Fruit fly (Drosophila melanogaster): ENCODE measurements around the gene Prp40.

The Prp40 gene

dm6 chr2L:3029012-3029411, 6.0 kb downstream of the Prp40 start, which contains the start of the genes Sf3b2 and CG17219 (continued):
- TF ChIP-seq Hr51 (GFP tag; optimal IDR thresholded peaks at IDR 0.05) (no peak), pb (GFP tag; optimal IDR thresholded peaks at IDR 0.05) (no peak), YL-1 (GFP tag; optimal IDR thresholded peaks at IDR 0.05) (peak; percentile 77), cad (GFP tag; optimal IDR thresholded peaks at IDR 0.05) (no peak), CG9817 (tag; optimal IDR thresholded peaks at IDR 0.05) (no peak)

- no peak for TF ChIP-seq ase (GFP tag; IDR thresholded peaks at IDR 0.05)
- TF ChIP-seq Fer2 (tag; optimal IDR thresholded peaks at IDR 0.05) = no peak
- no peak for TF ChIP-seq CoRest (tag; optimal IDR thresholded peaks at IDR 0.05)
- peak; percentile 54 for TF ChIP-seq stwl (tag; optimal IDR thresholded peaks at IDR 0.05)
- no peak for TF ChIP-seq Dip3 (GFP tag; optimal IDR thresholded peaks at IDR 0.05)
- peak; percentile 24 for TF ChIP-seq Ets97D (GFP tag; optimal IDR thresholded peaks at IDR 0.05)
- TF ChIP-seq ara (GFP tag; IDR thresholded peaks at IDR 0.05) = no peak
- TF ChIP-seq CG14710 (tag; optimal IDR thresholded peaks at IDR 0.05) = peak; percentile 9
- TF ChIP-seq CG10209 (GFP tag; optimal IDR thresholded peaks at IDR 0.05) = no peak
- no peak for TF ChIP-seq Bteb2 (GFP tag; optimal IDR thresholded peaks at IDR 0.05)
- peak; percentile 18 for TF ChIP-seq lilli (GFP tag; optimal IDR thresholded peaks at IDR 0.05)
- peak; percentile 22 for TF ChIP-seq BEAF-32 (GFP tag; optimal IDR thresholded peaks at IDR 0.05)
- peak; percentile 63 for TF ChIP-seq Myb (GFP tag; optimal IDR thresholded peaks at IDR 0.05)
- TF ChIP-seq chm (GFP tag; IDR thresholded peaks at IDR 0.05) = no peak
- no peak for TF ChIP-seq dati (GFP tag; IDR thresholded peaks at IDR 0.05)
- peak; percentile 24 for TF ChIP-seq CG12659 (GFP tag; optimal IDR thresholded peaks at IDR 0.05)
- TF ChIP-seq Dbx (GFP tag; IDR thresholded peaks at IDR 0.05) = no peak
- peak; percentile 24 for TF ChIP-seq fd102C (GFP tag; optimal IDR thresholded peaks at IDR 0.05)
- TF ChIP-seq CG11723 (GFP tag; optimal IDR thresholded peaks at IDR 0.05) = no peak
- 0 out of 2 replicates have a peak, but pooled peaks have one; percentile 18 for TF ChIP-seq hbn (GFP tag; IDR thresholded peaks at IDR 0.05; ENCODE audit: partially characterized antibody)
- no peak for TF ChIP-seq ranshi (GFP tag; IDR thresholded peaks at IDR 0.05)
- peak; percentile 56 for TF ChIP-seq pzg (GFP tag; optimal IDR thresholded peaks at IDR 0.05)
- no peak for TF ChIP-seq lbe (GFP tag; optimal IDR thresholded peaks at IDR 0.05)
- TF ChIP-seq Aef1 (GFP tag; IDR thresholded peaks at IDR 0.05) = peak; percentile 46; the same call in 1 of the 3 replicates
- TF ChIP-seq CG1832 (GFP tag; optimal IDR thresholded peaks at IDR 0.05) = no peak
- TF ChIP-seq tgo (GFP tag; IDR thresholded peaks at IDR 0.05) = no peak
- 0 out of 3 replicates have a peak, but pooled peaks have one; percentile 26 for TF ChIP-seq zfh1 (GFP tag; IDR thresholded peaks at IDR 0.05)
- TF ChIP-seq CG1603 (tag; optimal IDR thresholded peaks at IDR 0.05) = peak; percentile 29
- TF ChIP-seq Side (GFP tag; optimal IDR thresholded peaks at IDR 0.05) = no peak
- TF ChIP-seq croc (GFP tag; conservative IDR thresholded peaks at IDR 0.05) = no peak
- peak; percentile 76; the same call in 2 of the 3 replicates for TF ChIP-seq CG34422 (GFP tag; IDR thresholded peaks at IDR 0.05)
- no peak for TF ChIP-seq CG18262 (tag; optimal IDR thresholded peaks at IDR 0.05)
- no peak for TF ChIP-seq dysf (GFP tag; IDR thresholded peaks at IDR 0.05)
- peak; percentile 59 for TF ChIP-seq NfI (GFP tag; optimal IDR thresholded peaks at IDR 0.05)
- peak; percentile 18 for TF ChIP-seq CG2116 (GFP tag; optimal IDR thresholded peaks at IDR 0.05)
- TF ChIP-seq dimm (GFP tag; IDR thresholded peaks at IDR 0.05) = no peak
- TF ChIP-seq CG13287 (GFP tag; IDR thresholded peaks at IDR 0.05; ENCODE audit: partially characterized antibody) = peak; percentile 35; the same call in 1 of the 2 replicates
- TF ChIP-seq HmgZ (tag; optimal IDR thresholded peaks at IDR 0.05) = peak; percentile 55
- peak; percentile 15 for TF ChIP-seq CG1233 (GFP tag; optimal IDR thresholded peaks at IDR 0.05)
- TF ChIP-seq luna (GFP tag; optimal IDR thresholded peaks at IDR 0.05) = no peak
- no peak for TF ChIP-seq prd (optimal IDR thresholded peaks at IDR 0.05)
- no peak for TF ChIP-seq prd (GFP tag; IDR thresholded peaks at IDR 0.05)
- no peak for TF ChIP-seq fd3F (GFP tag; optimal IDR thresholded peaks at IDR 0.05)
- TF ChIP-seq CG33213 (GFP tag; optimal IDR thresholded peaks at IDR 0.05) = no peak
- no peak for TF ChIP-seq zen2 (GFP tag; IDR thresholded peaks at IDR 0.05; ENCODE audit: partially characterized antibody)
Observed at dm6 chr2L:3030350-3030749, 7.3 kb downstream of the Prp40 start, which contains the start of gene GABPI. Gene GABPI, plus strand, starts transcription at chr2L:3030539.
